Worm (Caenorhabditis elegans): ENCODE data around the gene Y71H10B.1.

DNA sequence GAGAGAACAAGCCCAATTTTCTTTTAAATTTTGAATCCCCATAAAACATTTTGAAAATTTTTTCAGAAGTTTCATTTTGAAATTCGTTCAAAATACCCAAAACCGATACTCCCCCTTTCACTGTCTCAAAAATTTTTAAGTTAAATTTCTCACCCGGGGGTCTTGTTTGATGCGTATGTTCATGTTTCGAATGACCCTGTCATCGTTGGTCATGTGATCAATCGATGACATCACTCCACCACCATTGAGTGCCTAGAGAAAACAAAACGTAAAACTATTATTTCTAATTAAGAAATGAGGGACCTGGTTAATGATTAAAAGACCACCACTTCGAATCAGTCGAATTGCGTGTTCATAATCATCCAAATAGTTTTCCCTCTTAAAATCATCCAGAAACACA lies 18.3 kb upstream of the Y71H10B.1 start:
- TF ChIP-seq C38D4.7 (GFP tag; optimal IDR thresholded peaks at IDR 0.05) (no peak), pha-2 (tag; optimal IDR thresholded peaks at IDR 0.05) (no peak), pqm-1 (tag; optimal IDR thresholded peaks at IDR 0.05) (no peak), syd-9 (tag; optimal IDR thresholded peaks at IDR 0.05) (no peak), nfya-1 (tag; optimal IDR thresholded peaks at IDR 0.05) (no peak), nhr-232 (tag; optimal IDR thresholded peaks at IDR 0.05) (no peak)
